Fruit fly (Drosophila melanogaster): ENCODE data around the gene dnk.

dnk gene

DNA sequence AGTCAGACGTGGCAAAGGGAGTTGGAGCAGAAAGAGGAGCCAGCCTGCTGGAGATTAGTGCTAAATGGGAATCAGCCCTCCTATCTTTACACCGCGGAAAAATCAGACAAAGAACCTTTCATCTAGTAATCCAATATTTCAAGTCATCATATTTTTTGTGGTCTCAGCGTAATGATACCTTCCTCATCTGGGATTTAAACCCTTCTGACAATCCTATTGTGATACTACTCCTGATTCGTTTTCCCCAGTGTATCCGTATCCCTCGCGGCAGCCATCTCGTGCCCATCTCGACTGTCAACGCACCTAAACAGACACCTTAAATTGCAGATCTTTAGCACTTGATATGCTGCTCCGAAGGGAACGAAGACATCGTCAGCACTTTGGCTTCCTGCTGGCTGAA is 17.6 kb downstream of the dnk start (continued):
- TF ChIP-seq tin (GFP tag; optimal IDR thresholded peaks at IDR 0.05), result peak; percentile 8
- no peak for TF ChIP-seq CG8478 (optimal IDR thresholded peaks at IDR 0.05)
- TF ChIP-seq Hand (GFP tag; optimal IDR thresholded peaks at IDR 0.05), result no peak
- TF ChIP-seq CG2889 (GFP tag; IDR thresholded peaks at IDR 0.05), result no peak
- no peak for TF ChIP-seq CG9437 (GFP tag; optimal IDR thresholded peaks at IDR 0.05)
- no peak for TF ChIP-seq Tbp (GFP tag; optimal IDR thresholded peaks at IDR 0.05)
- TF ChIP-seq CG15011 (GFP tag; optimal IDR thresholded peaks at IDR 0.05), result no peak
- TF ChIP-seq pfk (GFP tag; optimal IDR thresholded peaks at IDR 0.05), result no peak
- no peak for TF ChIP-seq Dek (tag; optimal IDR thresholded peaks at IDR 0.05)
- TF ChIP-seq CG7839 (tag; optimal IDR thresholded peaks at IDR 0.05), result peak; percentile 18
- peak; percentile 12 for TF ChIP-seq phol (tag; optimal IDR thresholded peaks at IDR 0.05)
- peak in 1 of 2 experiments; percentile 47 for TF ChIP-seq bsh (GFP tag; optimal IDR thresholded peaks at IDR 0.05)
- TF ChIP-seq lmd (GFP tag; IDR thresholded peaks at IDR 0.05), result 0 out of 2 replicates have a peak, but pooled peaks have one; percentile 18
- TF ChIP-seq Kr (GFP tag; optimal IDR thresholded peaks at IDR 0.05), result no peak
- peak; percentile 1 for TF ChIP-seq CG8944 (GFP tag; optimal IDR thresholded peaks at IDR 0.05)
- no peak for TF ChIP-seq chinmo (GFP tag; IDR thresholded peaks at IDR 0.05; ENCODE audit: partially characterized antibody)
- TF ChIP-seq ssp (GFP tag; IDR thresholded peaks at IDR 0.05), result peak; percentile 15; the same call in 1 of the 2 replicates
- TF ChIP-seq ind (GFP tag; optimal IDR thresholded peaks at IDR 0.05), result peak; percentile 33
- TF ChIP-seq Dip2 (GFP tag; IDR thresholded peaks at IDR 0.05), result no peak
- peak; percentile 10 for TF ChIP-seq sens (GFP tag)
- no peak for TF ChIP-seq CG7987 (GFP tag; optimal IDR thresholded peaks at IDR 0.05)
- peak; percentile 64 for TF ChIP-seq Med (GFP tag)
- TF ChIP-seq ranshi (GFP tag; IDR thresholded peaks at IDR 0.05), result peak; percentile 41; the same call in 1 of the 2 replicates
- no peak for TF ChIP-seq CG12744 (GFP tag; optimal IDR thresholded peaks at IDR 0.05)
- TF ChIP-seq CG32532 (GFP tag; IDR thresholded peaks at IDR 0.05), result peak; percentile 25; the same call in 1 of the 2 replicates
- TF ChIP-seq Fer3 (tag; optimal IDR thresholded peaks at IDR 0.05), result no peak
- no peak for TF ChIP-seq peb (GFP tag; IDR thresholded peaks at IDR 0.05)
- no peak for TF ChIP-seq BtbVII (GFP tag; optimal IDR thresholded peaks at IDR 0.05)
- no peak for TF ChIP-seq Scr (GFP tag; IDR thresholded peaks at IDR 0.05; ENCODE audit: partially characterized antibody)
- no peak for TF ChIP-seq kay (GFP tag; optimal IDR thresholded peaks at IDR 0.05)
- peak; percentile 83 for TF ChIP-seq Ets65A (GFP tag)
- TF ChIP-seq Blimp-1 (GFP tag; optimal IDR thresholded peaks at IDR 0.05), result no peak
- no peak for TF ChIP-seq CG16863 (GFP tag; optimal IDR thresholded peaks at IDR 0.05)
- no peak for TF ChIP-seq cas (GFP tag; IDR thresholded peaks at IDR 0.05)
- TF ChIP-seq CG7963 (GFP tag; IDR thresholded peaks at IDR 0.05; ENCODE audit: partially characterized antibody), result no peak
- TF ChIP-seq CG2678 (tag; optimal IDR thresholded peaks at IDR 0.05), result no peak
- no peak for TF ChIP-seq prd (optimal IDR thresholded peaks at IDR 0.05)
- TF ChIP-seq prd (GFP tag; IDR thresholded peaks at IDR 0.05), result peak; percentile 55; the same call in 1 of the 3 replicates
- no peak for TF ChIP-seq Dref (GFP tag; IDR thresholded peaks at IDR 0.05)
- no peak for TF ChIP-seq CG14667 (GFP tag; IDR thresholded peaks at IDR 0.05)
- TF ChIP-seq aop (GFP tag; IDR thresholded peaks at IDR 0.05), result no peak
- 0 out of 2 replicates have a peak, but pooled peaks have one; percentile 10 for TF ChIP-seq wdn (GFP tag; IDR thresholded peaks at IDR 0.05)
- TF ChIP-seq emc (GFP tag; optimal IDR thresholded peaks at IDR 0.05), result no peak
- TF ChIP-seq so (GFP tag; IDR thresholded peaks at IDR 0.05), result no peak; the same call in 2 of the 3 replicates
- no peak for TF ChIP-seq Doc3 (GFP tag; IDR thresholded peaks at IDR 0.05; ENCODE audit: partially characterized antibody)
- no peak for TF ChIP-seq eyg (GFP tag; optimal IDR thresholded peaks at IDR 0.05)
- TF ChIP-seq dysf (GFP tag; IDR thresholded peaks at IDR 0.05), result peak; percentile 38; the same call in 1 of the 3 replicates
- TF ChIP-seq p53 (GFP tag; optimal IDR thresholded peaks at IDR 0.05), result no peak
- TF ChIP-seq CG34376 (GFP tag; optimal IDR thresholded peaks at IDR 0.05), result no peak
- no peak for TF ChIP-seq CG17829 (tag; optimal IDR thresholded peaks at IDR 0.05)
- TF ChIP-seq chif (GFP tag; optimal IDR thresholded peaks at IDR 0.05), result no peak
- TF ChIP-seq CG17328 (GFP tag; IDR thresholded peaks at IDR 0.05), result no peak

All from whole organism, embryonic.